Worm (Caenorhabditis elegans): ENCODE measurements around the gene zmp-6.
A peak's percentile ranks its signal among the peaks of the same experiment; 100 is the strongest.

zmp-6 gene

ce11 chrIII:7272088-7272487 is 24.4 kb upstream of the zmp-6 start (continued):
- TF ChIP-seq ets-4 (GFP tag; optimal IDR thresholded peaks at IDR 0.05) = peak; percentile 18
- no peak for TF ChIP-seq die-1 (tag; optimal IDR thresholded peaks at IDR 0.05)
- no peak for TF ChIP-seq unc-62 (GFP tag; optimal IDR thresholded peaks at IDR 0.05)
- peak; percentile 53 for TF ChIP-seq atf-7 (tag; optimal IDR thresholded peaks at IDR 0.05)
- TF ChIP-seq Y56A3A.18 (GFP tag; IDR thresholded peaks at IDR 0.05) = no peak
- no peak for TF ChIP-seq ztf-26 (tag; optimal IDR thresholded peaks at IDR 0.05)
- TF ChIP-seq madf-8 (GFP tag; conservative IDR thresholded peaks at IDR 0.05) = no peak
- TF ChIP-seq K12H6.12 (tag; optimal IDR thresholded peaks at IDR 0.05) = peak; percentile 60
- TF ChIP-seq F23B12.7 (tag; optimal IDR thresholded peaks at IDR 0.05; ENCODE audit: insufficient read depth) = no peak
- no peak for TF ChIP-seq ceh-40 (GFP tag; IDR thresholded peaks at IDR 0.05)
- TF ChIP-seq nhr-80 (tag; optimal IDR thresholded peaks at IDR 0.05) = peak; percentile 27
- no peak for TF ChIP-seq zim-3 (tag; optimal IDR thresholded peaks at IDR 0.05)
- no peak for TF ChIP-seq B0019.2 (GFP tag; conservative IDR thresholded peaks at IDR 0.05)
- no peak for TF ChIP-seq egrh-3 (GFP tag; IDR thresholded peaks at IDR 0.05)
- no peak for TF ChIP-seq pha-4 (tag; optimal IDR thresholded peaks at IDR 0.05)
- TF ChIP-seq snpc-3.4 (tag; optimal IDR thresholded peaks at IDR 0.05) = no peak
- no peak for TF ChIP-seq B0035.1 (tag; optimal IDR thresholded peaks at IDR 0.05)
- TF ChIP-seq B0261.1 (tag; optimal IDR thresholded peaks at IDR 0.05) = no peak
- no peak for TF ChIP-seq egl-44 (GFP tag; IDR thresholded peaks at IDR 0.05)
- TF ChIP-seq madf-6 (GFP tag; IDR thresholded peaks at IDR 0.05) = peak; percentile 37; the same call in 1 of the 2 replicates
- TF ChIP-seq F37B4.10 (GFP tag; IDR thresholded peaks at IDR 0.05) = no peak
- no peak for TF ChIP-seq F52B5.7 (tag; optimal IDR thresholded peaks at IDR 0.05)
- no peak for TF ChIP-seq nhr-179 (tag; optimal IDR thresholded peaks at IDR 0.05)
- no peak for TF ChIP-seq B0336.3 (GFP tag; IDR thresholded peaks at IDR 0.05)
- no peak for TF ChIP-seq T26A5.8 (tag; optimal IDR thresholded peaks at IDR 0.05)
- peak; percentile 68 for TF ChIP-seq nfyb-1 (GFP tag; IDR thresholded peaks at IDR 0.05)
- no peak for TF ChIP-seq hmg-20 (GFP tag; IDR thresholded peaks at IDR 0.05)
- TF ChIP-seq hrde-1 (tag; optimal IDR thresholded peaks at IDR 0.05; ENCODE audit: borderline replicate concordance) = no peak
- TF ChIP-seq snpc-1.1 (tag; optimal IDR thresholded peaks at IDR 0.05; ENCODE audit: insufficient read depth) = no peak
- TF ChIP-seq mxl-1 (tag; optimal IDR thresholded peaks at IDR 0.05) = no peak
- no peak for TF ChIP-seq let-607 (tag; optimal IDR thresholded peaks at IDR 0.05)
- no peak for TF ChIP-seq hsf-1 (GFP tag; IDR thresholded peaks at IDR 0.05)
- TF ChIP-seq lsl-1 (GFP tag; optimal IDR thresholded peaks at IDR 0.05) = no peak
- no peak for TF ChIP-seq fkh-3 (tag; optimal IDR thresholded peaks at IDR 0.05)
- no peak for TF ChIP-seq ztf-3 (GFP tag; optimal IDR thresholded peaks at IDR 0.05)
- TF ChIP-seq him-1 (tag; optimal IDR thresholded peaks at IDR 0.05) = no peak
- no peak for TF ChIP-seq snpc-1.3 (tag; optimal IDR thresholded peaks at IDR 0.05; ENCODE audit: insufficient read depth)
- TF ChIP-seq attf-5 (GFP tag; optimal IDR thresholded peaks at IDR 0.05) = peak; percentile 74
- TF ChIP-seq C17E4.6 (GFP tag; IDR thresholded peaks at IDR 0.05) = no peak
- peak; percentile 18 for TF ChIP-seq gei-17 (GFP tag; optimal IDR thresholded peaks at IDR 0.05)
- TF ChIP-seq lin-26 (GFP tag; IDR thresholded peaks at IDR 0.05) = peak; percentile 46; the same call in 1 of the 2 replicates
- no peak for TF ChIP-seq repo-1 (tag; optimal IDR thresholded peaks at IDR 0.05)
- TF ChIP-seq ekl-4 (GFP tag; IDR thresholded peaks at IDR 0.05) = no peak
- 0 out of 2 replicates have a peak, but pooled peaks have one; percentile 46 for TF ChIP-seq let-526 (GFP tag; IDR thresholded peaks at IDR 0.05)
- TF ChIP-seq chd-7 (tag; optimal IDR thresholded peaks at IDR 0.05) = peak; percentile 61
- no peak for TF ChIP-seq hlh-26 (GFP tag; conservative IDR thresholded peaks at IDR 0.05)
- no peak for TF ChIP-seq rpc-1 (optimal IDR thresholded peaks at IDR 0.05)
- TF ChIP-seq rpc-1 (tag; optimal IDR thresholded peaks at IDR 0.05) = no peak
- TF ChIP-seq nfya-2 (GFP tag; IDR thresholded peaks at IDR 0.05) = no peak
- no peak for TF ChIP-seq aptf-3 (GFP tag; IDR thresholded peaks at IDR 0.05)
